Fruit fly (Drosophila melanogaster) whole organism, adult: ENCODE measurements around the gene pim.

Experiments
- CG14711 ChIP-seq: fragments of 200-800 bp; sonication (Bioruptor generic); optimal IDR thresholded peaks from 2 replicates; lab custom pipeline; 2018; ENCODE audit warnings: missing biosample characterization, mild to moderate bottlenecking, missing genetic modification characterization, moderate library complexity
- Clk ChIP-seq: fragments of 200-800 bp; sonication (Bioruptor generic); optimal IDR thresholded peaks from 2 replicates; lab custom pipeline; 2017; ENCODE audit warnings: missing biosample characterization, missing genetic modification characterization
- toe ChIP-seq: fragments of 200-800 bp; sonication (Bioruptor generic); optimal IDR thresholded peaks from 2 replicates; lab custom pipeline; 2016; ENCODE audit warnings: missing biosample characterization, missing genetic modification characterization

DNA sequence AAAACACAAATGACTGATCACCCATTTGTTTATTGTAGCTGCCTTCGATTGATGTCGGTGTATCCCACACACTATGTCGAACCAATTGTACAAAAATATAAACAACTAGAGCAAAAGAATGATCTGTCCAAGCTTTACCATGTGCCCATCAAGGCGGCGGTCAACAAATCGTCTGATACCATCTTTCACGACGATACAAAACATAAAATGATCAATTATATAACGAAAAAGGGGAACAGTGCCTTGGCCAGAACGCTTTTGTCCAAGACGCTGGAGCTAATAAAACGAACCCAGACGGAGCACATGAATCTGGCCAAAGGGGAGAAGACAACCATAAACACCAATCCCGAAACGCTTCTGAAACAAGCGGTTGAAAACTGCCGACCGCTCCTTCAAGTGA lies 24.0 kb downstream of the pim start:
- TF ChIP-seq CG14711 (tag; lab: Kevin White, UChicago) (no peak), Clk (GFP tag; lab: Kevin White, UChicago) (no peak), toe (no peak)
